Worm (Caenorhabditis elegans): ENCODE measurements around the gene F09F9.5.

The F09F9.5 gene

ce11 chrX:4103071-4103470 lies 14.7 kb upstream of the F09F9.5 start:
- TF ChIP-seq snpc-4 (tag; optimal IDR thresholded peaks at IDR 0.05), result peak; percentile 71
- TF ChIP-seq mml-1 (tag; optimal IDR thresholded peaks at IDR 0.05), result no peak
- no peak for TF ChIP-seq ceh-28 (tag; optimal IDR thresholded peaks at IDR 0.05)

ce11 chrX:4104435-4104834 lies 13.3 kb upstream of the F09F9.5 start, which contains the start of gene R02E4.1:
Gene R02E4.1 (minus strand): TSS chrX:4104535.
- TF ChIP-seq fkh-10 (GFP tag; optimal IDR thresholded peaks at IDR 0.05) (no peak), nhr-237 (tag; optimal IDR thresholded peaks at IDR 0.05) (no peak), nhr-76 (tag; optimal IDR thresholded peaks at IDR 0.05) (no peak), pqm-1 (tag; optimal IDR thresholded peaks at IDR 0.05) (no peak), hmg-11 (tag; optimal IDR thresholded peaks at IDR 0.05) (no peak), elt-2 (tag; optimal IDR thresholded peaks at IDR 0.05) (no peak), ceh-28 (tag; optimal IDR thresholded peaks at IDR 0.05) (no peak), ztf-4 (tag; optimal IDR thresholded peaks at IDR 0.05) (no peak), nhr-11 (tag; optimal IDR thresholded peaks at IDR 0.05) (no peak), tbx-2 (tag; optimal IDR thresholded peaks at IDR 0.05) (no peak), snpc-4 (tag; optimal IDR thresholded peaks at IDR 0.05) (no peak), zag-1 (tag; optimal IDR thresholded peaks at IDR 0.05) (no peak), lsy-12 (tag; optimal IDR thresholded peaks at IDR 0.05) (no peak), nhr-67 (tag; optimal IDR thresholded peaks at IDR 0.05) (no peak), sea-2 (GFP tag; optimal IDR thresholded peaks at IDR 0.05) (no peak), egl-27 (tag; optimal IDR thresholded peaks at IDR 0.05) (no peak)

ce11 chrX:4106896-4107505 lies 10.7 kb upstream of the F09F9.5 start, which contains the start of gene R02E4.2:
Gene R02E4.2 (plus strand): TSS chrX:4107455.
- no peak for TF ChIP-seq nhr-11 (tag; optimal IDR thresholded peaks at IDR 0.05)
- no peak for TF ChIP-seq ztf-4 (tag; optimal IDR thresholded peaks at IDR 0.05)
- TF ChIP-seq egl-27 (tag; optimal IDR thresholded peaks at IDR 0.05), result no peak
- no peak for TF ChIP-seq nhr-76 (tag; optimal IDR thresholded peaks at IDR 0.05)
- TF ChIP-seq ceh-28 (tag; optimal IDR thresholded peaks at IDR 0.05), result no peak
- TF ChIP-seq lin-15B (tag; optimal IDR thresholded peaks at IDR 0.05), result no peak
- no peak for TF ChIP-seq nhr-77 (tag; optimal IDR thresholded peaks at IDR 0.05)
- no peak for TF ChIP-seq ama-1 (optimal IDR thresholded peaks at IDR 0.05)
- no peak for TF ChIP-seq nhr-23 (tag; optimal IDR thresholded peaks at IDR 0.05)
- no peak for TF ChIP-seq elt-1 (tag; optimal IDR thresholded peaks at IDR 0.05)
- TF ChIP-seq fkh-2 (tag; optimal IDR thresholded peaks at IDR 0.05), result no peak
- TF ChIP-seq nhr-28 (tag; optimal IDR thresholded peaks at IDR 0.05), result no peak
- no peak for TF ChIP-seq snpc-4 (tag; optimal IDR thresholded peaks at IDR 0.05)
- no peak for TF ChIP-seq elt-3 (tag; optimal IDR thresholded peaks at IDR 0.05)

- TF ChIP-seq hmg-11 (tag; optimal IDR thresholded peaks at IDR 0.05) (no peak), tbx-2 (tag; optimal IDR thresholded peaks at IDR 0.05) (no peak), skn-1 (tag; optimal IDR thresholded peaks at IDR 0.05) (no peak), R02D3.7 (tag; optimal IDR thresholded peaks at IDR 0.05) (no peak), ceh-28 (tag; optimal IDR thresholded peaks at IDR 0.05) (no peak), nhr-28 (tag; optimal IDR thresholded peaks at IDR 0.05) (no peak), nhr-23 (tag; optimal IDR thresholded peaks at IDR 0.05) (peak; percentile 4), pqm-1 (tag; optimal IDR thresholded peaks at IDR 0.05) (no peak), nhr-25 (tag; optimal IDR thresholded peaks at IDR 0.05) (no peak), lsy-12 (tag; optimal IDR thresholded peaks at IDR 0.05) (no peak), nhr-11 (tag; optimal IDR thresholded peaks at IDR 0.05) (no peak), ceh-16 (tag; optimal IDR thresholded peaks at IDR 0.05) (no peak), lin-15B (tag; optimal IDR thresholded peaks at IDR 0.05) (no peak), elt-3 (tag; optimal IDR thresholded peaks at IDR 0.05) (peak in 1 of 3 experiments; percentile 19), unc-39 (tag; optimal IDR thresholded peaks at IDR 0.05) (no peak), ZK546.5 (tag; optimal IDR thresholded peaks at IDR 0.05) (no peak), nhr-77 (tag; optimal IDR thresholded peaks at IDR 0.05) (no peak)
Observed at ce11 chrX:4109970-4110369, 7.8 kb upstream of the F09F9.5 start.

- TF ChIP-seq nhr-43 (tag; optimal IDR thresholded peaks at IDR 0.05; ENCODE audit: poor library complexity, severe bottlenecking) (peak; percentile 54), nhr-23 (tag; optimal IDR thresholded peaks at IDR 0.05) (peak; percentile 12), unc-62 (GFP tag; optimal IDR thresholded peaks at IDR 0.05) (no peak), elt-1 (tag; optimal IDR thresholded peaks at IDR 0.05) (no peak)
Observed at ce11 chrX:4111416-4111815, 6.3 kb upstream of the F09F9.5 start, which contains the start of gene F09F9.2. Gene F09F9.2 (minus strand): TSS chrX:4111440.
